Worm (Caenorhabditis elegans) whole organism, mixed stage, embryonic: ENCODE data around the gene C26D10.4.

Experiments
- bed-3 ChIP-seq: fragments of 200-800 bp; sonication (Bioruptor generic); optimal IDR thresholded peaks from 3 replicates; lab custom pipeline; 2018; ENCODE audit warnings: mild to moderate bottlenecking, missing genetic modification characterization, moderate library complexity, missing compliant biosample characterization
- elt-1 ChIP-seq: sonication (generic microtip); optimal IDR thresholded peaks from 2 replicates; lab custom pipeline; 2017; ENCODE audit warnings: missing genetic modification characterization, mild to moderate bottlenecking, missing compliant biosample characterization, antibody characterized with exemption, moderate library complexity, borderline replicate concordance; ENCODE audit not compliant: insufficient read depth
- nhr-2 ChIP-seq: fragments of 150-350 bp; optimal IDR thresholded peaks from 2 replicates; lab custom pipeline; 2014; ENCODE audit warnings: missing biosample characterization, missing genetic modification characterization
- nhr-76 ChIP-seq: sonication (generic microtip); optimal IDR thresholded peaks from 2 replicates; lab custom pipeline; 2017; ENCODE audit warnings: missing biosample characterization, missing genetic modification characterization
- sem-2 ChIP-seq: fragments of 200-800 bp; sonication (Bioruptor generic); optimal IDR thresholded peaks from 2 replicates; lab custom pipeline; 2018; ENCODE audit warnings: mild to moderate bottlenecking, missing genetic modification characterization, missing compliant biosample characterization
- unc-62 ChIP-seq: fragments of 150-350 bp; optimal IDR thresholded peaks from 2 replicates; lab custom pipeline; 2014; ENCODE audit warnings: missing biosample characterization, missing genetic modification reagents, missing genetic modification characterization
- zip-8 ChIP-seq: fragments of 150-350 bp; optimal IDR thresholded peaks from 2 replicates; lab custom pipeline; 2014; ENCODE audit warnings: missing biosample characterization, missing genetic modification characterization

DNA sequence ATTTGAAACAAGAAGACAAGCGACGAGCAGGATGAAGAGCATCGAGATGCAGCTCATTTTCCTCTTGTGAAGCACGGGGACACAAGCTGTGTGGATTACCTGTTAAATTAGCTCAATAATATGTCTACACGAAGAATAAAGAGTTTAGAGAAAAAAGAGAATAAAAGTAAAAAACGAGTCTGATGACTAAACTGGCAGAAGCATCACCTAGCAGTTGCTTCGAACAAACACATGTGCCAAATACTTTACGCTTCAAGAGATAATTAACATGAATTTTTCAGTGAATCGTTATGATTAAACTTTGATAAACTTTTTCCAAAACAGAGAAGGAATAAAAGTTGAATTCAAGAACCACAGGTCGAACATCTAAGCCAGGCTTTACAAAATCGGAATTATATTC, 34.3 kb upstream of the C26D10.4 start, which contains the start of gene nlp-55:
- no peak for TF ChIP-seq elt-1 (tag; lab: Kevin White, UChicago)
- TF ChIP-seq sem-2 (GFP tag; lab: Kevin White, UChicago), result no peak
- TF ChIP-seq bed-3 (GFP tag; lab: Kevin White, UChicago), result no peak
- TF ChIP-seq zip-8, result no peak
- TF ChIP-seq nhr-76, result no peak
- no peak for TF ChIP-seq nhr-2 (tag; lab: Kevin White, UChicago)
- no peak for TF ChIP-seq unc-62 (GFP tag; lab: Kevin White, UChicago)
